Fruit fly (Drosophila melanogaster): ENCODE data around the gene CG4607.

dm6 chrX:7073234-7073878 lies 4.1 kb downstream of the CG4607 start:
- no peak for TF ChIP-seq psq (GFP tag; optimal IDR thresholded peaks at IDR 0.05)
- no peak for TF ChIP-seq dmrt93B (GFP tag; optimal IDR thresholded peaks at IDR 0.05)
- no peak for TF ChIP-seq Hnf4 (GFP tag; optimal IDR thresholded peaks at IDR 0.05)
- no peak for TF ChIP-seq dl (GFP tag; optimal IDR thresholded peaks at IDR 0.05; ENCODE audit: insufficient read depth in 1 of 2, partially characterized antibody in 2 of 2)
- no peak for TF ChIP-seq CG32264 (GFP tag; optimal IDR thresholded peaks at IDR 0.05)
- TF ChIP-seq Abd-B (GFP tag; optimal IDR thresholded peaks at IDR 0.05): no peak
- TF ChIP-seq rgr (GFP tag; optimal IDR thresholded peaks at IDR 0.05): no peak
- no peak for TF ChIP-seq br (GFP tag; optimal IDR thresholded peaks at IDR 0.05)
- TF ChIP-seq h (GFP tag; optimal IDR thresholded peaks at IDR 0.05): no peak
- TF ChIP-seq Dif (GFP tag; optimal IDR thresholded peaks at IDR 0.05; ENCODE audit: partially characterized antibody): no peak
- no peak for TF ChIP-seq fru (GFP tag; optimal IDR thresholded peaks at IDR 0.05)
- no peak for TF ChIP-seq Mio (GFP tag; optimal IDR thresholded peaks at IDR 0.05)
